Fruit fly (Drosophila melanogaster) whole organism, wandering third instar larva: ENCODE measurements around the gene CG9107.
A peak's percentile ranks its signal among the peaks of the same experiment; 100 is the strongest.

Experiments used
- Abd-B ChIP-seq: fragments of >200 bp; optimal IDR thresholded peaks from 2 replicates; lab custom pipeline; 2017; ENCODE audit warnings: missing biosample characterization, missing genetic modification characterization
- CG9705 ChIP-seq: fragments of 200-800 bp; sonication (Bioruptor generic); optimal IDR thresholded peaks from 2 replicates; lab custom pipeline; 2018; ENCODE audit warnings: missing biosample characterization, mild to moderate bottlenecking, missing genetic modification characterization
- GATAd ChIP-seq: sonication (Bioruptor generic); optimal IDR thresholded peaks from 2 replicates; lab custom pipeline; 2016; ENCODE audit warnings: missing biosample characterization, missing genetic modification characterization
- HLH106 ChIP-seq: fragments of 200-800 bp; optimal IDR thresholded peaks from 3 replicates; lab custom pipeline; 2019; ENCODE audit warnings: missing biosample characterization, mild to moderate bottlenecking, missing genetic modification characterization, moderate library complexity
- Hnf4 ChIP-seq: fragments of 200-800 bp; sonication (Bioruptor generic); optimal IDR thresholded peaks from 2 replicates; lab custom pipeline; 2016; ENCODE audit warnings: missing biosample characterization, mild to moderate bottlenecking, missing genetic modification characterization
- Hr83 ChIP-seq: fragments of 200-300 bp; sonication (Bioruptor generic); optimal IDR thresholded peaks from 2 replicates; lab custom pipeline; 2016; ENCODE audit warnings: missing biosample characterization, mild to moderate bottlenecking, missing genetic modification characterization, moderate library complexity; ENCODE audit not compliant: poor library complexity, severe bottlenecking
- N ChIP-seq: fragments of >200 bp; optimal IDR thresholded peaks from 2 replicates; lab custom pipeline; 2018; ENCODE audit warnings: missing biosample characterization, missing external identifiers, missing genetic modification characterization
- OdsH ChIP-seq: fragments of 200-800 bp; sonication (Bioruptor generic); optimal IDR thresholded peaks from 2 replicates; lab custom pipeline; 2016; ENCODE audit warnings: missing biosample characterization, mild to moderate bottlenecking, missing genetic modification characterization
- Rel ChIP-seq, 2 experiments: fragments of 200-800 bp; sonication (Bioruptor generic) in 1 of 2; optimal IDR thresholded peaks; 2 replicates in 1 of 2; 3 replicates in 1 of 2; lab custom pipeline; 2016 to 2019; ENCODE audit warnings: mild to moderate bottlenecking in 2 of 2, missing biosample characterization in 2 of 2, missing genetic modification characterization in 2 of 2, moderate library complexity in 1 of 2
- Sp1 ChIP-seq: fragments of 200-800 bp; sonication (Bioruptor generic); optimal IDR thresholded peaks from 3 replicates; lab custom pipeline; 2019; ENCODE audit warnings: missing biosample characterization, mild to moderate bottlenecking, missing genetic modification characterization, moderate library complexity
- Vsx2 ChIP-seq: fragments of 200-300, 225-300 bp; sonication (Bioruptor generic); optimal IDR thresholded peaks from 2 replicates; lab custom pipeline; 2018; ENCODE audit warnings: missing biosample characterization, missing genetic modification characterization; ENCODE audit not compliant: partially characterized antibody
- br ChIP-seq: fragments of 200-800 bp; sonication (Bioruptor generic); optimal IDR thresholded peaks from 2 replicates; lab custom pipeline; 2016; ENCODE audit warnings: missing biosample characterization, missing genetic modification characterization
- brk ChIP-seq: fragments of 200-800 bp; sonication (Bioruptor generic); optimal IDR thresholded peaks from 2 replicates; lab custom pipeline; 2016; ENCODE audit warnings: missing biosample characterization, mild to moderate bottlenecking, missing genetic modification characterization
- dl ChIP-seq, 2 experiments: fragments of 175-275, 200-275 bp in 1 of 2; fragments of 200-275 bp in 1 of 2; sonication (Bioruptor generic); optimal IDR thresholded peaks; lab custom pipeline; 2018; ENCODE audit warnings: mild to moderate bottlenecking in 2 of 2, missing biosample characterization in 2 of 2, missing genetic modification characterization in 2 of 2, moderate library complexity in 2 of 2; ENCODE audit not compliant: partially characterized antibody in 2 of 2, insufficient read depth in 1 of 2
- dmrt93B ChIP-seq: fragments of 200-800 bp; sonication (Bioruptor generic); optimal IDR thresholded peaks from 2 replicates; lab custom pipeline; 2018; ENCODE audit warnings: missing biosample characterization, mild to moderate bottlenecking, missing genetic modification characterization
- dsf ChIP-seq: sonication (Bioruptor generic); optimal IDR thresholded peaks from 2 replicates; lab custom pipeline; 2016; ENCODE audit warnings: missing biosample characterization, missing genetic modification characterization, borderline replicate concordance
- ey ChIP-seq: fragments of 200-800 bp; sonication (Bioruptor generic); optimal IDR thresholded peaks from 2 replicates; lab custom pipeline; 2016; ENCODE audit warnings: missing biosample characterization, missing genetic modification characterization
- foxo ChIP-seq, 2 experiments: fragments of 200-800 bp; sonication (Bioruptor generic); optimal IDR thresholded peaks; 2 replicates in 1 of 2; 3 replicates in 1 of 2; lab custom pipeline; 2016 to 2017; ENCODE audit warnings: missing biosample characterization in 2 of 2, missing genetic modification characterization in 2 of 2
- fru ChIP-seq: fragments of 200-800 bp; sonication (Bioruptor generic); optimal IDR thresholded peaks from 3 replicates; lab custom pipeline; 2016; ENCODE audit warnings: missing biosample characterization, mild to moderate bottlenecking, missing genetic modification characterization
- h ChIP-seq: fragments of 200-800 bp; sonication (Bioruptor generic); optimal IDR thresholded peaks from 3 replicates; lab custom pipeline; 2016; ENCODE audit warnings: missing biosample characterization, mild to moderate bottlenecking, missing genetic modification characterization
- jim ChIP-seq: fragments of 175-275, 200-325 bp; sonication (Bioruptor generic); optimal IDR thresholded peaks from 2 replicates; lab custom pipeline; 2016; ENCODE audit warnings: missing biosample characterization, mild to moderate bottlenecking, missing genetic modification characterization
- lola ChIP-seq: fragments of >200 bp; optimal IDR thresholded peaks from 2 replicates; lab custom pipeline; 2017; ENCODE audit warnings: missing biosample characterization, missing genetic modification characterization
- pan ChIP-seq: fragments of >200 bp; optimal IDR thresholded peaks from 2 replicates; lab custom pipeline; 2017
- rgr ChIP-seq: fragments of 200-800 bp; sonication (Bioruptor generic); optimal IDR thresholded peaks from 3 replicates; lab custom pipeline; 2016; ENCODE audit warnings: missing biosample characterization, mild to moderate bottlenecking, missing genetic modification characterization
- sage ChIP-seq: fragments of 200-800 bp; sonication (Bioruptor generic); optimal IDR thresholded peaks from 2 replicates; lab custom pipeline; 2016; ENCODE audit warnings: missing biosample characterization, mild to moderate bottlenecking, missing genetic modification characterization
- sv ChIP-seq: fragments of 200-800 bp; sonication (Bioruptor generic); optimal IDR thresholded peaks from 3 replicates; lab custom pipeline; 2016; ENCODE audit warnings: missing biosample characterization, missing genetic modification characterization
- usp ChIP-seq: fragments of >200 bp; optimal IDR thresholded peaks from 2 replicates; lab custom pipeline; 2017; ENCODE audit warnings: missing biosample characterization, missing genetic modification characterization

CG9107 gene

dm6 chr2L:5975025-5975539 lies 49.3 kb downstream of the CG9107 start:
- TF ChIP-seq Hnf4 (GFP tag; lab: Kevin White, UChicago) (peak; percentile 4), foxo (GFP tag; optimal IDR thresholded peaks at IDR 0.05; lab: Kevin White, UChicago) (peak in 1 of 2 experiments; percentile 3), N (no peak), h (GFP tag; lab: Kevin White, UChicago) (peak; percentile 52), dsf (GFP tag; lab: Kevin White, UChicago) (no peak), usp (GFP tag; lab: Kevin White, UChicago) (no peak), pan (lab: Kevin White, UChicago) (no peak), Abd-B (GFP tag; lab: Kevin White, UChicago) (no peak), br (GFP tag; lab: Kevin White, UChicago) (peak; percentile 42), rgr (GFP tag; lab: Kevin White, UChicago) (peak; percentile 20), GATAd (GFP tag; lab: Kevin White, UChicago) (no peak), CG9705 (GFP tag; lab: Kevin White, UChicago) (no peak), dl (GFP tag; optimal IDR thresholded peaks at IDR 0.05; lab: Kevin White, UChicago; ENCODE audit: insufficient read depth in 1 of 2, partially characterized antibody in 2 of 2) (no peak), brk (GFP tag; lab: Kevin White, UChicago) (no peak), jim (GFP tag; lab: Kevin White, UChicago) (no peak), sage (no peak), OdsH (GFP tag; lab: Kevin White, UChicago) (peak; percentile 54), Sp1 (GFP tag; lab: Kevin White, UChicago) (no peak), HLH106 (tag; lab: Kevin White, UChicago) (no peak), dmrt93B (GFP tag; lab: Kevin White, UChicago) (no peak), lola (GFP tag; lab: Kevin White, UChicago) (no peak), fru (no peak), Vsx2 (GFP tag; lab: Kevin White, UChicago) (no peak), Rel (GFP tag; optimal IDR thresholded peaks at IDR 0.05; lab: Kevin White, UChicago) (no peak), Rel (tag; optimal IDR thresholded peaks at IDR 0.05; lab: Kevin White, UChicago) (no peak), sv (no peak), ey (no peak), Hr83 (GFP tag; lab: Kevin White, UChicago) (peak; percentile 76)

- TF ChIP-seq brk (GFP tag; lab: Kevin White, UChicago) (peak; percentile 20), OdsH (GFP tag; lab: Kevin White, UChicago) (peak; percentile 23), jim (GFP tag; lab: Kevin White, UChicago) (no peak), Hr83 (GFP tag; lab: Kevin White, UChicago) (no peak), Rel (GFP tag; optimal IDR thresholded peaks at IDR 0.05; lab: Kevin White, UChicago) (no peak), Rel (tag; optimal IDR thresholded peaks at IDR 0.05; lab: Kevin White, UChicago) (peak; percentile 80)
Measured at dm6 chr2L:5974122-5974521, 50.2 kb downstream of the CG9107 start.
